Fruit fly (Drosophila melanogaster) whole organism, adult: Measurements from ENCODE around the gene Usp10.

Source experiments
- CG1620 ChIP-seq: fragments of 200-800 bp; sonication (Bioruptor generic); optimal IDR thresholded peaks from 2 replicates; lab custom pipeline; 2016; ENCODE audit warnings: missing biosample characterization, missing genetic modification characterization
- CG33017 ChIP-seq: fragments of 200-800 bp; sonication (Bioruptor generic); optimal IDR thresholded peaks from 2 replicates; lab custom pipeline; 2018; ENCODE audit warnings: missing biosample characterization, mild to moderate bottlenecking, missing genetic modification characterization, moderate library complexity
- CG7045 ChIP-seq: fragments of 200-800 bp; sonication (Bioruptor generic); optimal IDR thresholded peaks from 2 replicates; lab custom pipeline; 2017; ENCODE audit warnings: missing biosample characterization, mild to moderate bottlenecking, missing genetic modification characterization
- CG7101 ChIP-seq: fragments of 200-800 bp; sonication (Bioruptor generic); optimal IDR thresholded peaks from 2 replicates; lab custom pipeline; 2018; ENCODE audit warnings: missing biosample characterization, mild to moderate bottlenecking, missing genetic modification characterization, moderate library complexity
- Mnt ChIP-seq: fragments of 200-800 bp; sonication (Bioruptor generic); optimal IDR thresholded peaks from 2 replicates; lab custom pipeline; 2016; ENCODE audit warnings: missing biosample characterization, mild to moderate bottlenecking, missing genetic modification characterization
- bab1 ChIP-seq: fragments of 200-800 bp; sonication (Bioruptor generic); optimal IDR thresholded peaks from 3 replicates; lab custom pipeline; 2019; ENCODE audit warnings: missing biosample characterization, mild to moderate bottlenecking, missing genetic modification characterization, moderate library complexity
- cic ChIP-seq: fragments of 200-800 bp; sonication (Bioruptor generic); optimal IDR thresholded peaks from 2 replicates; lab custom pipeline; 2017; ENCODE audit warnings: missing biosample characterization, mild to moderate bottlenecking, missing genetic modification characterization, moderate library complexity
- cnc ChIP-seq, 2 experiments: fragments of >200 bp; optimal IDR thresholded peaks; 2 replicates each; lab custom pipeline; 2017
- kay ChIP-seq: fragments of 200-800 bp; sonication (Bioruptor generic); peaks from one replicate; lab custom pipeline; 2016; ENCODE audit warnings: missing biosample characterization, missing genetic modification characterization, borderline replicate concordance
- pad ChIP-seq: fragments of 200-800 bp; sonication (Bioruptor generic); optimal IDR thresholded peaks from 3 replicates; lab custom pipeline; 2017; ENCODE audit warnings: missing biosample characterization, missing genetic modification characterization, mild to moderate bottlenecking, moderate library complexity, missing genetic modification reagents
- toe ChIP-seq: fragments of 200-800 bp; sonication (Bioruptor generic); optimal IDR thresholded peaks from 2 replicates; lab custom pipeline; 2016; ENCODE audit warnings: missing biosample characterization, missing genetic modification characterization

DNA sequence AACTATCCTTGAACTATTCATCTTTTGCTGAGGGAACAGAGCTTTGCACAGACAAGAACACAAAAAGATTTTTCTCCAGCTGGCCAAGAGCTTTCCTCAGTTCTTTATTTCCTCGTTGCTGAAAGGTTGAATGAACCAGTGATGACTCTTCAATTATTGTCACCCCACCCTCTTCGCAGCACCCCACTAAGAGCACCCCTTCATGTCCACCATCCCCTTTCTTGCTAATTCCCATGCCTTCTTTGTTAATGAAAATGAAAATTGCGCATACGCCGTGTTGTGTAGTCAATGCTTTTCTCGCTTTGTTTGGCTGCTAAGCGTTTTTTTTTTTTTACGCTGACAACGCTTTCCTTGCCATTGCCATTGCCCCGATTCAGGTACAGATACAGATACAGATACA lies 12.1 kb downstream of the Usp10 start:
- TF ChIP-seq CG7101: no peak
- TF ChIP-seq cic: no peak
- TF ChIP-seq pad (GFP tag; lab: Kevin White, UChicago): no peak
- TF ChIP-seq Mnt: no peak
- no peak for TF ChIP-seq CG33017 (tag; lab: Kevin White, UChicago)
- TF ChIP-seq CG7045 (GFP tag; lab: Kevin White, UChicago): no peak
- TF ChIP-seq cnc (optimal IDR thresholded peaks at IDR 0.05; lab: Kevin White, UChicago): no peak
- no peak for TF ChIP-seq kay (GFP tag; lab: Kevin White, UChicago)
- TF ChIP-seq bab1 (GFP tag; lab: Kevin White, UChicago): no peak
- no peak for TF ChIP-seq CG1620 (GFP tag; lab: Kevin White, UChicago)
- TF ChIP-seq toe (GFP tag; lab: Kevin White, UChicago): no peak
